Fruit fly (Drosophila melanogaster) whole organism, embryonic: ENCODE data around the gene Cep135.
A peak's percentile ranks its signal among the peaks of the same experiment; 100 is the strongest.

Experiments
- CG11247 ChIP-seq: fragments of 200-800 bp; sonication (Bioruptor generic); IDR thresholded peaks from 2 replicates; pipeline ENCODE4 v1.3.6; 2022; ENCODE audit warnings: missing biosample characterization, missing genetic modification characterization
- CG11504 ChIP-seq: fragments of 200-800 bp; sonication (Bioruptor generic); optimal IDR thresholded peaks from 3 replicates; lab custom pipeline; 2019; ENCODE audit warnings: missing biosample characterization, mild to moderate bottlenecking, missing genetic modification characterization, moderate library complexity
- CG13424 ChIP-seq: fragments of 200-800 bp; sonication (Bioruptor generic); optimal IDR thresholded peaks from 2 replicates; lab custom pipeline; 2019; ENCODE audit warnings: missing biosample characterization, mild to moderate bottlenecking, missing genetic modification characterization, moderate library complexity
- CG14710 ChIP-seq: fragments of 200-800 bp; sonication (Bioruptor generic); optimal IDR thresholded peaks from 3 replicates; lab custom pipeline; 2019; ENCODE audit warnings: missing biosample characterization, mild to moderate bottlenecking, missing genetic modification characterization, moderate library complexity
- CG15073 ChIP-seq: fragments of 200-800 bp; sonication (Bioruptor generic); optimal IDR thresholded peaks from 2 replicates; lab custom pipeline; 2016; ENCODE audit warnings: missing biosample characterization, missing genetic modification characterization
- CG1647 ChIP-seq: fragments of 200-800 bp; sonication (Bioruptor generic); optimal IDR thresholded peaks from 3 replicates; lab custom pipeline; 2016; ENCODE audit warnings: missing biosample characterization, missing genetic modification characterization
- CG18262 ChIP-seq: fragments of 200-800 bp; optimal IDR thresholded peaks from 3 replicates; lab custom pipeline; 2019; ENCODE audit warnings: missing biosample characterization, mild to moderate bottlenecking, missing genetic modification characterization, moderate library complexity
- CG2120 ChIP-seq: fragments of 200-800 bp; sonication (Bioruptor generic); optimal IDR thresholded peaks from 3 replicates; lab custom pipeline; 2016; ENCODE audit warnings: missing biosample characterization, missing genetic modification characterization
- CG2129 ChIP-seq: fragments of 200-800 bp; sonication (Bioruptor generic); IDR thresholded peaks from 2 replicates; pipeline ENCODE4 v1.3.6; 2022; ENCODE audit warnings: missing biosample characterization, missing genetic modification characterization; ENCODE audit not compliant: partially characterized antibody
- CG2678 ChIP-seq: fragments of 200-800 bp; sonication (Bioruptor generic); optimal IDR thresholded peaks from 3 replicates; lab custom pipeline; 2019; ENCODE audit warnings: missing biosample characterization, mild to moderate bottlenecking, missing genetic modification characterization, moderate library complexity
- CG2875 ChIP-seq: fragments of 200-800 bp; sonication (Bioruptor generic); optimal IDR thresholded peaks from 2 replicates; lab custom pipeline; 2017; ENCODE audit warnings: missing biosample characterization, mild to moderate bottlenecking, missing genetic modification characterization, missing genetic modification reagents
- CG31441 ChIP-seq: fragments of 200-800 bp; sonication (Bioruptor generic); IDR thresholded peaks from 2 replicates; pipeline ENCODE4 v1.3.6; 2022; ENCODE audit warnings: missing biosample characterization, missing genetic modification characterization
- CG43689 ChIP-seq: fragments of 200-800 bp; sonication (Bioruptor generic); IDR thresholded peaks from 2 replicates; pipeline ENCODE4 v1.3.6; 2022; ENCODE audit warnings: missing biosample characterization, missing genetic modification characterization
- CG4424 ChIP-seq: fragments of 200-800 bp; sonication (Bioruptor generic); optimal IDR thresholded peaks from 3 replicates; lab custom pipeline; 2016; ENCODE audit warnings: missing biosample characterization, missing genetic modification characterization
- CG7556 ChIP-seq: fragments of 200-800 bp; sonication (Bioruptor generic); optimal IDR thresholded peaks from 2 replicates; lab custom pipeline; 2017; ENCODE audit warnings: missing biosample characterization, mild to moderate bottlenecking, missing genetic modification characterization
- CG7839 ChIP-seq: fragments of 200-800 bp; sonication (Bioruptor generic); optimal IDR thresholded peaks from 3 replicates; lab custom pipeline; 2018; ENCODE audit warnings: missing biosample characterization, mild to moderate bottlenecking, missing genetic modification characterization, moderate library complexity
- CG8388 ChIP-seq: fragments of 200-800 bp; sonication (Bioruptor generic); optimal IDR thresholded peaks from 2 replicates; lab custom pipeline; 2019; ENCODE audit warnings: missing biosample characterization, mild to moderate bottlenecking, missing genetic modification characterization, moderate library complexity
- CG9437 ChIP-seq: fragments of 200-800 bp; sonication (Bioruptor generic); optimal IDR thresholded peaks from 2 replicates; lab custom pipeline; 2018; ENCODE audit warnings: missing biosample characterization, mild to moderate bottlenecking, missing genetic modification characterization
- CoRest ChIP-seq: fragments of 200-800 bp; sonication (Bioruptor generic); optimal IDR thresholded peaks from 3 replicates; lab custom pipeline; 2018; ENCODE audit warnings: missing biosample characterization, mild to moderate bottlenecking, missing genetic modification characterization, moderate library complexity
- H2.0 ChIP-seq: fragments of 200-800 bp; sonication (Bioruptor generic); IDR thresholded peaks from 2 replicates; pipeline ENCODE4 v1.3.6; 2022; ENCODE audit warnings: missing biosample characterization, missing genetic modification characterization
- HLHmδ ChIP-seq: fragments of 200-800 bp; sonication (Bioruptor generic); optimal IDR thresholded peaks from 2 replicates; lab custom pipeline; 2018; ENCODE audit warnings: missing biosample characterization, mild to moderate bottlenecking, missing genetic modification characterization, moderate library complexity
- Hr51 ChIP-seq, 2 experiments: fragments of 200-800 bp; sonication (Bioruptor generic); optimal IDR thresholded peaks; 2 replicates in 1 of 2; 3 replicates in 1 of 2; lab custom pipeline; 2016 to 2018; ENCODE audit warnings: missing biosample characterization in 2 of 2, missing genetic modification characterization in 2 of 2, mild to moderate bottlenecking in 1 of 2, moderate library complexity in 1 of 2
- Neu2 ChIP-seq: fragments of 200-800 bp; sonication (Bioruptor generic); optimal IDR thresholded peaks from 3 replicates; lab custom pipeline; 2016; ENCODE audit warnings: missing biosample characterization, missing genetic modification characterization, borderline replicate concordance
- Nf-YC ChIP-seq: fragments of 200-800 bp; optimal IDR thresholded peaks from 3 replicates; lab custom pipeline; 2019; ENCODE audit warnings: missing biosample characterization, mild to moderate bottlenecking, missing genetic modification characterization, moderate library complexity
- Oli ChIP-seq: fragments of 200-800 bp; sonication (Bioruptor generic); optimal IDR thresholded peaks from 2 replicates; lab custom pipeline; 2018; ENCODE audit warnings: missing biosample characterization, mild to moderate bottlenecking, missing genetic modification characterization, moderate library complexity
- Poxn ChIP-seq: fragments of 200-800 bp; sonication (Bioruptor generic); IDR thresholded peaks from 2 replicates; pipeline ENCODE4 v1.3.6; 2022; ENCODE audit warnings: missing biosample characterization, missing genetic modification characterization
- Stat92E ChIP-seq, 3 experiments: fragments of >200 bp in 2 of 3; fragments of 200-800 bp in 1 of 3; sonication (Bioruptor generic) in 1 of 3; optimal IDR thresholded peaks; 2 replicates each; lab custom pipeline; 2017 to 2019; ENCODE audit warnings: missing biosample characterization in 3 of 3, missing genetic modification characterization in 3 of 3, mild to moderate bottlenecking in 1 of 3, moderate library complexity in 1 of 3
- ara ChIP-seq: fragments of 200-800 bp; sonication (Bioruptor generic); IDR thresholded peaks from 2 replicates; pipeline ENCODE4 v1.3.6; 2022; ENCODE audit warnings: missing biosample characterization, missing genetic modification characterization
- bcd ChIP-seq: fragments of 200-800 bp; sonication (Bioruptor generic); optimal IDR thresholded peaks from 2 replicates; lab custom pipeline; 2017; ENCODE audit warnings: missing biosample characterization, mild to moderate bottlenecking, missing genetic modification characterization
- chif ChIP-seq, 2 experiments: fragments of 200-800 bp; sonication (Bioruptor generic); optimal IDR thresholded peaks; 3 replicates each; lab custom pipeline; 2016; ENCODE audit warnings: missing biosample characterization in 2 of 2, missing genetic modification characterization in 2 of 2
- chm ChIP-seq: fragments of 200-800 bp; sonication (Bioruptor generic); IDR thresholded peaks from 2 replicates; pipeline ENCODE4 v1.3.6; 2022; ENCODE audit warnings: missing biosample characterization, missing genetic modification characterization
- croc ChIP-seq: fragments of 200-800 bp; sonication (Bioruptor generic); conservative IDR thresholded peaks from 3 replicates; pipeline ENCODE4 v1.3.6; 2022; ENCODE audit warnings: missing biosample characterization, missing genetic modification characterization
- da ChIP-seq: fragments of 200-800 bp; sonication (Bioruptor generic); optimal IDR thresholded peaks from 2 replicates; lab custom pipeline; 2016; ENCODE audit warnings: missing biosample characterization, missing genetic modification characterization
- dmrt11E ChIP-seq: fragments of 200-800 bp; sonication (Bioruptor generic); optimal IDR thresholded peaks from 3 replicates; lab custom pipeline; 2018; ENCODE audit warnings: missing biosample characterization, mild to moderate bottlenecking, missing genetic modification characterization, moderate library complexity
- dmrt99B ChIP-seq: fragments of 200-800 bp; sonication (Bioruptor generic); optimal IDR thresholded peaks from 2 replicates; lab custom pipeline; 2018; ENCODE audit warnings: missing biosample characterization, mild to moderate bottlenecking, missing genetic modification characterization, moderate library complexity
- ems ChIP-seq: fragments of 200-800 bp; sonication (Bioruptor generic); optimal IDR thresholded peaks from 3 replicates; lab custom pipeline; 2016; ENCODE audit warnings: missing biosample characterization, missing genetic modification characterization
- gem ChIP-seq: fragments of 200-800 bp; sonication (Bioruptor generic); optimal IDR thresholded peaks from 2 replicates; lab custom pipeline; 2019; ENCODE audit warnings: missing biosample characterization, mild to moderate bottlenecking, missing genetic modification characterization, moderate library complexity
- jigr1 ChIP-seq: fragments of 200-800 bp; sonication (Bioruptor generic); IDR thresholded peaks from 3 replicates; pipeline ENCODE4 v1.3.6; 2022; ENCODE audit warnings: missing biosample characterization, missing genetic modification characterization
- jing ChIP-seq: fragments of 200-800 bp; sonication (Bioruptor generic); optimal IDR thresholded peaks from 2 replicates; lab custom pipeline; 2018; ENCODE audit warnings: missing biosample characterization, mild to moderate bottlenecking, missing genetic modification characterization
- mirr ChIP-seq: fragments of 200-800 bp; sonication (Bioruptor generic); optimal IDR thresholded peaks from 3 replicates; lab custom pipeline; 2018; ENCODE audit warnings: missing biosample characterization, mild to moderate bottlenecking, missing genetic modification characterization
- oc ChIP-seq: fragments of 200-800 bp; sonication (Bioruptor generic); optimal IDR thresholded peaks from 2 replicates; lab custom pipeline; 2018; ENCODE audit warnings: missing biosample characterization, mild to moderate bottlenecking, missing genetic modification characterization, moderate library complexity
- phol ChIP-seq: fragments of 200-800 bp; sonication (Bioruptor generic); optimal IDR thresholded peaks from 3 replicates; lab custom pipeline; 2018; ENCODE audit warnings: missing biosample characterization, mild to moderate bottlenecking, missing genetic modification characterization, moderate library complexity
- sc ChIP-seq, 3 experiments: fragments of >200 bp in 2 of 3; fragments of 200-800 bp in 1 of 3; sonication (Bioruptor generic) in 1 of 3; optimal IDR thresholded peaks; 2 replicates in 2 of 3; 3 replicates in 1 of 3; lab custom pipeline; 2017; ENCODE audit warnings: mild to moderate bottlenecking in 1 of 3, missing biosample characterization in 1 of 3, missing genetic modification characterization in 1 of 3, missing genetic modification reagents in 1 of 3
- sens-2 ChIP-seq: fragments of 200-800 bp; sonication (Bioruptor generic); IDR thresholded peaks from 2 replicates; pipeline ENCODE4 v1.3.6; 2022; ENCODE audit warnings: missing biosample characterization, missing genetic modification characterization
- sug ChIP-seq: fragments of 200-800 bp; optimal IDR thresholded peaks from 2 replicates; lab custom pipeline; 2019; ENCODE audit warnings: missing biosample characterization, mild to moderate bottlenecking, missing genetic modification characterization, moderate library complexity
- tin ChIP-seq: fragments of 200-800 bp; sonication (Bioruptor generic); optimal IDR thresholded peaks from 3 replicates; lab custom pipeline; 2016; ENCODE audit warnings: missing biosample characterization, missing genetic modification characterization
- wor ChIP-seq: fragments of 200-800 bp; sonication (Bioruptor generic); IDR thresholded peaks from 2 replicates; pipeline ENCODE4 v1.3.6; 2022; ENCODE audit warnings: missing biosample characterization, missing genetic modification characterization
- zfh1 ChIP-seq: fragments of 200-800 bp; sonication (Bioruptor generic); IDR thresholded peaks from 3 replicates; pipeline ENCODE4 v1.3.6; 2022; ENCODE audit warnings: missing biosample characterization, missing genetic modification characterization

Gene Cep135

dm6 chr3L:15174086-15174485, 57.5 kb downstream of the Cep135 start (continued):
- TF ChIP-seq CG31441 (GFP tag; lab: Robert Waterston, UW) (0 out of 2 replicates have a peak, but pooled peaks have one; percentile 14), sens-2 (GFP tag; lab: Robert Waterston, UW) (no peak), Stat92E (GFP tag; optimal IDR thresholded peaks at IDR 0.05; lab: Kevin White, UChicago) (no peak), CG2120 (GFP tag; lab: Kevin White, UChicago) (no peak), gem (tag; lab: Kevin White, UChicago) (peak; percentile 41), tin (GFP tag; lab: Kevin White, UChicago) (no peak), sug (tag; lab: Kevin White, UChicago) (no peak), chm (GFP tag; lab: Robert Waterston, UW) (no peak), CG15073 (GFP tag; lab: Kevin White, UChicago) (no peak), Nf-YC (tag; lab: Kevin White, UChicago) (no peak), mirr (GFP tag; lab: Kevin White, UChicago) (no peak), jing (no peak), HLHmδ (GFP tag; lab: Kevin White, UChicago) (no peak)
- TF ChIP-seq, all 482 proteins: peak for 20

dm6 chr3L:15174823-15175222, 58.3 kb downstream of the Cep135 start:
- peak; percentile 13 for TF ChIP-seq CG4424
- TF ChIP-seq dmrt11E (tag; lab: Kevin White, UChicago): peak; percentile 77
- TF ChIP-seq CG18262: peak; percentile 84
- peak; percentile 73 for TF ChIP-seq phol (tag; lab: Kevin White, UChicago)
- peak; percentile 42 for TF ChIP-seq CG9437
- no peak for TF ChIP-seq bcd (GFP tag; lab: Kevin White, UChicago)
- peak; percentile 44 for TF ChIP-seq dmrt99B (tag; lab: Kevin White, UChicago)
- peak; percentile 57 for TF ChIP-seq CG2678 (tag; lab: Kevin White, UChicago)
- peak; percentile 39 for TF ChIP-seq Oli (tag; lab: Kevin White, UChicago)
- TF ChIP-seq da (GFP tag; lab: Kevin White, UChicago): no peak
- TF ChIP-seq croc: 0 out of 3 replicates have a peak, but pooled peaks have one; percentile 13
- TF ChIP-seq CoRest (tag; lab: Kevin White, UChicago): peak; percentile 61
- peak; percentile 10 for TF ChIP-seq CG7556 (GFP tag; lab: Kevin White, UChicago)
- no peak for TF ChIP-seq CG2875 (GFP tag; lab: Kevin White, UChicago)
- TF ChIP-seq oc: no peak
- peak; percentile 31 for TF ChIP-seq CG13424 (tag; lab: Kevin White, UChicago)
- TF ChIP-seq jigr1: no peak
- TF ChIP-seq CG8388 (GFP tag; lab: Kevin White, UChicago): peak; percentile 24
- no peak for TF ChIP-seq mirr (GFP tag; lab: Kevin White, UChicago)
- no peak for TF ChIP-seq chif (GFP tag; optimal IDR thresholded peaks at IDR 0.05; lab: Kevin White, UChicago)
- no peak for TF ChIP-seq CG1647
- no peak for TF ChIP-seq wor (GFP tag; lab: Robert Waterston, UW)
- no peak for TF ChIP-seq Poxn (GFP tag; lab: Robert Waterston, UW)
- no peak for TF ChIP-seq CG43689 (GFP tag; lab: Robert Waterston, UW)
- TF ChIP-seq CG11247 (GFP tag; lab: Robert Waterston, UW): no peak
- TF ChIP-seq sc (optimal IDR thresholded peaks at IDR 0.05; lab: Kevin White, UChicago): no peak
- peak; percentile 15 for TF ChIP-seq sc (GFP tag; optimal IDR thresholded peaks at IDR 0.05; lab: Kevin White, UChicago)
- TF ChIP-seq CG7839 (tag; lab: Kevin White, UChicago): peak; percentile 62
- TF ChIP-seq H2.0 (GFP tag; lab: Robert Waterston, UW): no peak
- no peak for TF ChIP-seq ems (GFP tag; lab: Kevin White, UChicago)
- peak; percentile 26 for TF ChIP-seq CG14710
- TF ChIP-seq CG11504 (tag; lab: Kevin White, UChicago): peak; percentile 61
- no peak for TF ChIP-seq CG2129
- TF ChIP-seq Hr51 (GFP tag; optimal IDR thresholded peaks at IDR 0.05; lab: Kevin White, UChicago): peak in 1 of 2 experiments; percentile 26
- no peak for TF ChIP-seq zfh1 (GFP tag; lab: Robert Waterston, UW)
- TF ChIP-seq Neu2 (GFP tag; lab: Kevin White, UChicago): no peak
- TF ChIP-seq ara (GFP tag; lab: Robert Waterston, UW): no peak
